Worm (Caenorhabditis elegans) whole organism, L3 larva: ENCODE measurements around the gene F58H1.8.

ENCODE experiments used
- fos-1 ChIP-seq: fragments of 150-350 bp; optimal IDR thresholded peaks from 2 replicates; lab custom pipeline; 2014; ENCODE audit warnings: missing biosample characterization, missing genetic modification characterization
- nhr-25 ChIP-seq: sonication (generic microtip); optimal IDR thresholded peaks from 2 replicates; lab custom pipeline; 2017; ENCODE audit warnings: missing biosample characterization, missing genetic modification characterization
- unc-62 ChIP-seq: fragments of 150-350 bp; sonication (generic microtip); optimal IDR thresholded peaks from 4 replicates; lab custom pipeline; 2014; ENCODE audit warnings: missing biosample characterization, missing genetic modification reagents, missing genetic modification characterization

DNA sequence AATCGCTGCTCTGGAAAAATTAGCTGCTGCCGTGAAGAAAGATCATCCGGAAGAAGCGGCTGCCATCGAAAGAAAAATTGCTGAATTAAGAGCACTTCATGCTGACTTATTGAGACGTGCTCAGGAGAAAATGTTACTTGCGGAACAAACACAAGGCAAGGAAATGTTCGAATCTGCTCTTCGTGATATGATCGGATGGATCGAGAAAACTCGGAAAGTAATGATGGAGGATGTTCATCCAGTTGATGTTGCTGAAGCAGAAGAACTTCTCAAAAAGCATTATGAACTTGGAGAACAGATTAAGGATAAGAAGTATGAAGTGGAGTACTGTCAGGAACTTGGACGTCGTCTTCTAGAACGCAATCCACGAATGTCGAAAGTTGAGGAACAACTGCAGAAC is 29.0 kb upstream of the F58H1.8 start:
- no peak for TF ChIP-seq unc-62 (GFP tag; lab: Kevin White, UChicago)
- TF ChIP-seq nhr-25 (tag; lab: Kevin White, UChicago): no peak
- TF ChIP-seq fos-1 (tag; lab: Kevin White, UChicago): no peak
